Fruit fly (Drosophila melanogaster) whole organism, wandering third instar larva: ENCODE measurements around the gene CG32299.

ENCODE experiments used
- Abd-B ChIP-seq: fragments of >200 bp; optimal IDR thresholded peaks from 2 replicates; lab custom pipeline; 2017; ENCODE audit warnings: missing biosample characterization, missing genetic modification characterization
- CG32264 ChIP-seq: fragments of 200-800 bp; sonication (Bioruptor generic); optimal IDR thresholded peaks from 2 replicates; lab custom pipeline; 2016; ENCODE audit warnings: missing biosample characterization, missing genetic modification characterization
- CrebA ChIP-seq: fragments of 200-800 bp; sonication (Bioruptor generic); optimal IDR thresholded peaks from 2 replicates; lab custom pipeline; 2016; ENCODE audit warnings: missing biosample characterization, mild to moderate bottlenecking, missing genetic modification characterization, borderline replicate concordance
- Dif ChIP-seq: fragments of 200-275, 200-300 bp; sonication (Bioruptor generic); optimal IDR thresholded peaks from 2 replicates; lab custom pipeline; 2018; ENCODE audit warnings: missing biosample characterization, missing genetic modification characterization; ENCODE audit not compliant: partially characterized antibody
- GATAd ChIP-seq: sonication (Bioruptor generic); optimal IDR thresholded peaks from 2 replicates; lab custom pipeline; 2016; ENCODE audit warnings: missing biosample characterization, missing genetic modification characterization
- HLH106 ChIP-seq: fragments of 200-800 bp; optimal IDR thresholded peaks from 3 replicates; lab custom pipeline; 2019; ENCODE audit warnings: missing biosample characterization, mild to moderate bottlenecking, missing genetic modification characterization, moderate library complexity
- Hnf4 ChIP-seq: fragments of 200-800 bp; sonication (Bioruptor generic); optimal IDR thresholded peaks from 2 replicates; lab custom pipeline; 2016; ENCODE audit warnings: missing biosample characterization, mild to moderate bottlenecking, missing genetic modification characterization
- Hr78 ChIP-seq: fragments of >200 bp; optimal IDR thresholded peaks from 2 replicates; lab custom pipeline; 2017; ENCODE audit warnings: missing biosample characterization, missing genetic modification characterization
- Hr83 ChIP-seq: fragments of 200-300 bp; sonication (Bioruptor generic); optimal IDR thresholded peaks from 2 replicates; lab custom pipeline; 2016; ENCODE audit warnings: missing biosample characterization, mild to moderate bottlenecking, missing genetic modification characterization, moderate library complexity; ENCODE audit not compliant: poor library complexity, severe bottlenecking
- Jra ChIP-seq: sonication (Bioruptor generic); optimal IDR thresholded peaks from 2 replicates; lab custom pipeline; 2016; ENCODE audit warnings: missing biosample characterization, missing genetic modification characterization
- Mio ChIP-seq: sonication (Bioruptor generic); optimal IDR thresholded peaks from 2 replicates; lab custom pipeline; 2016; ENCODE audit warnings: missing biosample characterization, missing genetic modification characterization
- N ChIP-seq: fragments of >200 bp; optimal IDR thresholded peaks from 2 replicates; lab custom pipeline; 2018; ENCODE audit warnings: missing biosample characterization, missing external identifiers, missing genetic modification characterization
- OdsH ChIP-seq: fragments of 200-800 bp; sonication (Bioruptor generic); optimal IDR thresholded peaks from 2 replicates; lab custom pipeline; 2016; ENCODE audit warnings: missing biosample characterization, mild to moderate bottlenecking, missing genetic modification characterization
- Rel ChIP-seq, 2 experiments: fragments of 200-800 bp; sonication (Bioruptor generic) in 1 of 2; optimal IDR thresholded peaks; 2 replicates in 1 of 2; 3 replicates in 1 of 2; lab custom pipeline; 2016 to 2019; ENCODE audit warnings: mild to moderate bottlenecking in 2 of 2, missing biosample characterization in 2 of 2, missing genetic modification characterization in 2 of 2, moderate library complexity in 1 of 2
- Sp1 ChIP-seq: fragments of 200-800 bp; sonication (Bioruptor generic); optimal IDR thresholded peaks from 3 replicates; lab custom pipeline; 2019; ENCODE audit warnings: missing biosample characterization, mild to moderate bottlenecking, missing genetic modification characterization, moderate library complexity
- Vsx2 ChIP-seq: fragments of 200-300, 225-300 bp; sonication (Bioruptor generic); optimal IDR thresholded peaks from 2 replicates; lab custom pipeline; 2018; ENCODE audit warnings: missing biosample characterization, missing genetic modification characterization; ENCODE audit not compliant: partially characterized antibody
- br ChIP-seq: fragments of 200-800 bp; sonication (Bioruptor generic); optimal IDR thresholded peaks from 2 replicates; lab custom pipeline; 2016; ENCODE audit warnings: missing biosample characterization, missing genetic modification characterization
- brk ChIP-seq: fragments of 200-800 bp; sonication (Bioruptor generic); optimal IDR thresholded peaks from 2 replicates; lab custom pipeline; 2016; ENCODE audit warnings: missing biosample characterization, mild to moderate bottlenecking, missing genetic modification characterization
- dl ChIP-seq, 2 experiments: fragments of 175-275, 200-275 bp in 1 of 2; fragments of 200-275 bp in 1 of 2; sonication (Bioruptor generic); optimal IDR thresholded peaks; lab custom pipeline; 2018; ENCODE audit warnings: mild to moderate bottlenecking in 2 of 2, missing biosample characterization in 2 of 2, missing genetic modification characterization in 2 of 2, moderate library complexity in 2 of 2; ENCODE audit not compliant: partially characterized antibody in 2 of 2, insufficient read depth in 1 of 2
- dmrt93B ChIP-seq: fragments of 200-800 bp; sonication (Bioruptor generic); optimal IDR thresholded peaks from 2 replicates; lab custom pipeline; 2018; ENCODE audit warnings: missing biosample characterization, mild to moderate bottlenecking, missing genetic modification characterization
- dsf ChIP-seq: sonication (Bioruptor generic); optimal IDR thresholded peaks from 2 replicates; lab custom pipeline; 2016; ENCODE audit warnings: missing biosample characterization, missing genetic modification characterization, borderline replicate concordance
- ey ChIP-seq: fragments of 200-800 bp; sonication (Bioruptor generic); optimal IDR thresholded peaks from 2 replicates; lab custom pipeline; 2016; ENCODE audit warnings: missing biosample characterization, missing genetic modification characterization
- foxo ChIP-seq, 2 experiments: fragments of 200-800 bp; sonication (Bioruptor generic); optimal IDR thresholded peaks; 2 replicates in 1 of 2; 3 replicates in 1 of 2; lab custom pipeline; 2016 to 2017; ENCODE audit warnings: missing biosample characterization in 2 of 2, missing genetic modification characterization in 2 of 2
- fru ChIP-seq: fragments of 200-800 bp; sonication (Bioruptor generic); optimal IDR thresholded peaks from 3 replicates; lab custom pipeline; 2016; ENCODE audit warnings: missing biosample characterization, mild to moderate bottlenecking, missing genetic modification characterization
- h ChIP-seq: fragments of 200-800 bp; sonication (Bioruptor generic); optimal IDR thresholded peaks from 3 replicates; lab custom pipeline; 2016; ENCODE audit warnings: missing biosample characterization, mild to moderate bottlenecking, missing genetic modification characterization
- jim ChIP-seq: fragments of 175-275, 200-325 bp; sonication (Bioruptor generic); optimal IDR thresholded peaks from 2 replicates; lab custom pipeline; 2016; ENCODE audit warnings: missing biosample characterization, mild to moderate bottlenecking, missing genetic modification characterization
- psq ChIP-seq: fragments of 200-800 bp; sonication (Bioruptor generic); optimal IDR thresholded peaks from 3 replicates; lab custom pipeline; 2017; ENCODE audit warnings: missing biosample characterization, mild to moderate bottlenecking, missing genetic modification characterization, moderate library complexity
- rgr ChIP-seq: fragments of 200-800 bp; sonication (Bioruptor generic); optimal IDR thresholded peaks from 3 replicates; lab custom pipeline; 2016; ENCODE audit warnings: missing biosample characterization, mild to moderate bottlenecking, missing genetic modification characterization
- sage ChIP-seq: fragments of 200-800 bp; sonication (Bioruptor generic); optimal IDR thresholded peaks from 2 replicates; lab custom pipeline; 2016; ENCODE audit warnings: missing biosample characterization, mild to moderate bottlenecking, missing genetic modification characterization
- sv ChIP-seq: fragments of 200-800 bp; sonication (Bioruptor generic); optimal IDR thresholded peaks from 3 replicates; lab custom pipeline; 2016; ENCODE audit warnings: missing biosample characterization, missing genetic modification characterization
- woc ChIP-seq: sonication (Bioruptor generic); optimal IDR thresholded peaks from 2 replicates; lab custom pipeline; 2016; ENCODE audit warnings: missing biosample characterization, mild to moderate bottlenecking, missing genetic modification characterization

The CG32299 gene

dm6 chr3L:2417399-2418040 is 26.7 kb upstream of the CG32299 start (continued):
- peak; percentile 86 for TF ChIP-seq dmrt93B
- peak; percentile 51 for TF ChIP-seq Jra (GFP tag; lab: Kevin White, UChicago)
- peak; percentile 91 for TF ChIP-seq OdsH (GFP tag; lab: Kevin White, UChicago)
- peak; percentile 70 for TF ChIP-seq Rel (GFP tag; optimal IDR thresholded peaks at IDR 0.05; lab: Kevin White, UChicago)
- peak; percentile 23 for TF ChIP-seq Rel (tag; optimal IDR thresholded peaks at IDR 0.05; lab: Kevin White, UChicago)
- TF ChIP-seq sv (GFP tag; lab: Kevin White, UChicago), result peak; percentile 7
- peak; percentile 87 for TF ChIP-seq rgr (GFP tag; lab: Kevin White, UChicago)
- peak; percentile 18 for TF ChIP-seq sage (GFP tag; lab: Kevin White, UChicago)

dm6 chr3L:2414876-2415275 is 24.1 kb upstream of the CG32299 start:
- TF ChIP-seq CrebA (no peak), OdsH (GFP tag; lab: Kevin White, UChicago) (no peak), fru (GFP tag; lab: Kevin White, UChicago) (no peak), CG32264 (no peak), dl (GFP tag; optimal IDR thresholded peaks at IDR 0.05; lab: Kevin White, UChicago; ENCODE audit: insufficient read depth in 1 of 2, partially characterized antibody in 2 of 2) (no peak), dmrt93B (no peak), jim (GFP tag; lab: Kevin White, UChicago) (no peak), Hr83 (no peak), foxo (GFP tag; optimal IDR thresholded peaks at IDR 0.05; lab: Kevin White, UChicago) (no peak), Hr78 (GFP tag; lab: Kevin White, UChicago) (no peak), Abd-B (GFP tag; lab: Kevin White, UChicago) (no peak), ey (GFP tag; lab: Kevin White, UChicago) (no peak), Sp1 (GFP tag; lab: Kevin White, UChicago) (no peak), Dif (GFP tag; lab: Kevin White, UChicago) (no peak), dsf (no peak)

dm6 chr3L:2411564-2412080 is 20.8 kb upstream of the CG32299 start:
- peak; percentile 57 for TF ChIP-seq psq (GFP tag; lab: Kevin White, UChicago)
- peak; percentile 45 for TF ChIP-seq sage (GFP tag; lab: Kevin White, UChicago)
- no peak for TF ChIP-seq Mio
- TF ChIP-seq CG32264, result no peak
- peak; percentile 99 for TF ChIP-seq fru (GFP tag; lab: Kevin White, UChicago)
- peak; percentile 61 for TF ChIP-seq HLH106
- TF ChIP-seq jim (GFP tag; lab: Kevin White, UChicago), result no peak
- TF ChIP-seq rgr (GFP tag; lab: Kevin White, UChicago), result peak; percentile 71
- TF ChIP-seq CrebA, result no peak
- no peak for TF ChIP-seq Vsx2 (GFP tag; lab: Kevin White, UChicago)
- peak; percentile 17 for TF ChIP-seq Hnf4 (GFP tag; lab: Kevin White, UChicago)
- peak; percentile 67 for TF ChIP-seq brk (GFP tag; lab: Kevin White, UChicago)
- TF ChIP-seq dmrt93B, result peak; percentile 17
- no peak for TF ChIP-seq Hr78 (GFP tag; lab: Kevin White, UChicago)
- TF ChIP-seq ey (GFP tag; lab: Kevin White, UChicago), result peak; percentile 52
- no peak for TF ChIP-seq N (GFP tag; lab: Kevin White, UChicago)
- peak in 1 of 2 experiments; percentile 54 for TF ChIP-seq dl (GFP tag; optimal IDR thresholded peaks at IDR 0.05; lab: Kevin White, UChicago; ENCODE audit: insufficient read depth in 1 of 2, partially characterized antibody in 2 of 2)
- TF ChIP-seq Sp1 (GFP tag; lab: Kevin White, UChicago), result peak; percentile 66
- TF ChIP-seq Dif (GFP tag; lab: Kevin White, UChicago), result no peak
- TF ChIP-seq foxo (GFP tag; optimal IDR thresholded peaks at IDR 0.05; lab: Kevin White, UChicago), result peak in 1 of 2 experiments; percentile 79
- peak; percentile 45 for TF ChIP-seq br (GFP tag; lab: Kevin White, UChicago)
- peak; percentile 74 for TF ChIP-seq OdsH (GFP tag; lab: Kevin White, UChicago)
- TF ChIP-seq woc, result peak; percentile 56
- TF ChIP-seq GATAd (GFP tag; lab: Kevin White, UChicago), result no peak
- TF ChIP-seq h, result peak; percentile 90
